Fruit fly (Drosophila melanogaster): ENCODE data around the gene Atg8b.
"Not testable (repeated sequence)": the region's sequence is repeated elsewhere in the genome, so short reads cannot be mapped to it uniquely, and the experiment has no call there.

The Atg8b gene

DNA sequence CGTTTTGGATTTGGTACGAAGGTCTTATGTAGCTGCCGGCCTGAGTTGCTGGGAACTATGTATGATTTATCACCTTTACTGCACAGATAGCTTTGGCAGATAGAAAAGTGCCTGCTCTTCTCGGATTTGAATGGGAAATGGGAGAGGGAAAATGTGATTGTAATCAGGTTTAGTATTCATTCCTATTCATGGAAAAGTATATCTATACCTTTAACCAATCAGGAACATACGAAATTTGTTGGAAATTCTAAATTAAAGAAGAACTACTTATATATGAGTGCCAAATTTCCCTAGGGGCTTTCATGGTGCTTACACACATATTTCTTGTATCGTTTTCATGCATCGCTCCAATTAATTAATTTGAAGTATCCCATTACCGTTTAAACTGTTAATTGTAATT lies at the start of gene Atg8b:
TSS of gene Atg8b (minus strand) at position 101 of the 400 bp plus-strand sequence.
- TF ChIP-seq usp (GFP tag; optimal IDR thresholded peaks at IDR 0.05): no peak
- no peak for TF ChIP-seq EcR (GFP tag; optimal IDR thresholded peaks at IDR 0.05)

DNA sequence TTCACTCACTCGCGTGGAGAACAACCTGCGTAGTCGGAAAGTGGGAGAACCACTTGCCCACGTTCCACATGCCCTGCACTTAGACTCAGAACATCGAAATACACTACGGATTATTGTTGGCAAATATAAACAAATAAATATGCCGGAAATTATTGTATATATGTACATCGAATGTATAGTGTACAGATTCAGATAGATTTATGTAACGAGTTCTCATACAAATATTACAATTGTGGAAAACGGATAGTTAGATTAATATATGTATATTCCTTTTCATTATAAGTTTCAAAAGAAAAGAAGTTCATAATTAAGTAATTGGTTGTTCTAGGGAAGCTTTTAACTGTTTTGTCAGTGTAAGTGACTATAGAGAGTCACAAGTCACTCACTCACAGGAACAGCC lies 49.7 kb upstream of the Atg8b start:
- TF ChIP-seq CG8478 (optimal IDR thresholded peaks at IDR 0.05) (no peak), usp (GFP tag; optimal IDR thresholded peaks at IDR 0.05) (no peak), psq (optimal IDR thresholded peaks at IDR 0.05) (no peak), Dll (optimal IDR thresholded peaks at IDR 0.05) (no peak), pan (optimal IDR thresholded peaks at IDR 0.05) (no peak), EcR (GFP tag; optimal IDR thresholded peaks at IDR 0.05) (no peak)

DNA sequence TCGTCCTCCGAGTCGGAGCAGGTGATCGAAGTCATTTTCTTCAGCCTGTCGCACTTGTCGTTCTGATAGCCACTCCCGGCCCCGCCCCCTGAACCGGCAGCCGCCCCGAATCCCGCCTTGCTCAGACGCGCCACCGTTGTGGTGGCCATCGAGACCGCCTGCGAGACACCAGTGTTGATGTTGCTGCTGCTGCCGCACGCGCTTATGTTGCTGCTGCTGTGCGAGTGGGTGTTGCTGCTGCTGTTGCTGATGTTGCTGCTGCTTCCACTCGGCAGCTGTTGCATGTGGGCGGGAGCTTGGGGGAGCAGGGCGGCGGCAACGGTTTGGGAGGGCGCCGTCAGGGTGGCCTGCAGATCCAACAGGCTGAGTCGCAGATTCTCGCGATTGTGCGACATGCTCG lies 49.0 kb upstream of the Atg8b start:
- TF ChIP-seq pan (optimal IDR thresholded peaks at IDR 0.05): no peak
- TF ChIP-seq usp (GFP tag; optimal IDR thresholded peaks at IDR 0.05): no peak
- TF ChIP-seq psq (optimal IDR thresholded peaks at IDR 0.05): no peak
- no peak for TF ChIP-seq Dll (optimal IDR thresholded peaks at IDR 0.05)
- TF ChIP-seq EcR (GFP tag; optimal IDR thresholded peaks at IDR 0.05): no peak

DNA sequence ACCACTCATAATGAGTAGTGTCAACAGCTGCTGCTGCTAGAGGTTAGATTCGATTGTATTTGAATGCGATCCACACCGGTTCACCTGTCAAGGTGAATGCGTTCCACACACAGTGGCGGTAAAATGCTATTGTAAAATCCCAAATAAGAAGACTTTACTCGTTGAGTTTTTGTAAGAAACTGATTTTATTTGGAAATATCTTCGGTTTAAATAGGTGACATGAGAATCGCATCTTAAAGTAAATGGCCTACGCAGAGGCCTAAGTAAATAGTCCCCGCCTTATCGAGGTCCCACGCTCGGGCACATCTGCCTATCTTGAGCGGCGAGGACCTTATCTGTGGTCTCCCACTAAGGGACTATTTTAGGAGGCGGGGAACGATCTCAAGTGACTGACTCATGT lies 38.2 kb upstream of the Atg8b start, which contains the start of gene TyrR:
TSS of gene TyrR (minus strand) at position 101 of the 400 bp plus-strand sequence.
- TF ChIP-seq EcR (GFP tag; optimal IDR thresholded peaks at IDR 0.05); CG8478 (optimal IDR thresholded peaks at IDR 0.05); psq (optimal IDR thresholded peaks at IDR 0.05): not testable (repeated sequence)

DNA sequence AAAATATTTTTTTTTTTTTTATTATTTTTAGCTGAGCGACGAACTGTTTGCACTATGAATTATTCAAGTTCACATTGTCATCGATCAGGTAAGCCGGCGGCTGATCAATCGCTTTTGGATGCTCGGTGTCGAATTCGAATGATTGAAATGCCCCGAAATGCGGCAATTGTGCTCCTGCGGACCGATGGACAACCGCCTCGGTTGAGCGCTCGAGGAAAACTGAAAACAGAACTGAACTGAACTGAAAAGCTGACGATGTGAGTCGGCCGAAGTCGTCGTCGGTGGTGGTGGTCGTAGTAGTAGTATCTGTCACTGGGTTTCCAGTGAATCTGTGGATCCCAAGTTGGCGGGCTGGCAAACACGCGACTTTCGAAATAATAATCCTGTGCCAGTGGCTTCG lies 37.4 kb upstream of the Atg8b start:
- TF ChIP-seq Dll (optimal IDR thresholded peaks at IDR 0.05) (no peak), pan (optimal IDR thresholded peaks at IDR 0.05) (no peak)

DNA sequence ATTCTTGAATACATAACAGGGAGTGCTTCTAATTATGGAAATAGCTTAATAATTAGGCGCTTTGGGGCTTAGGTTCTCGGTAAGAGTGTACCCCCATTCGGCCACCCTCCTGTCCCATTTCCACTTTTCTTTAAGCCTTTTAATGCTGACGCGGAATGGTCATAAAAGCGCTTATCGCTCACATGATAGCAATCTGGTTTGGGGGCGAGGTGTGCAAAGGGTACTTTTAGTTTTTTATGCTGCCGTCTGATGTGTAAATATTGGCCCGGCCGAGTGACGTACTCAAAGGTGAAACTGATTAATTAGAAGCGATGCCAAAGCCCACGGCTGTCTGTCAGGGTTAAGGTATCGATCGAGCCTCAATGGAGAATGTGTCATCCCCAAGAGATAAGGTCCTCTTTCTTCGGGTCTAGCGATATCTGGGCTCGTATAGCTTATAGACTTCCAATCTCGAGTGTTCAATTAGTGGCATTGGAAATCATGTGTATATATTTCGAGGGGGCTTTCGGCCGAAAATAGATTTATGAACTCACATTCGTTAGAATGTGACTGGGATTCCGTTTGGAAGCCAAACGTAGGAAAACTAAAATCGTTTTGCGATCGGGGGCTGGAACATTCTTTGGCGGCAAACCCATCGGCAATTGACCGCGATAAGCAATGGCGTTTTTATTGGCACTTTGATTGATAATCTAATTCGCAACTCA lies 35.1 kb upstream of the Atg8b start:
- TF ChIP-seq Dll (optimal IDR thresholded peaks at IDR 0.05): no peak
- no peak for TF ChIP-seq EcR (GFP tag; optimal IDR thresholded peaks at IDR 0.05)
- no peak for TF ChIP-seq psq (optimal IDR thresholded peaks at IDR 0.05)
- no peak for TF ChIP-seq CG8478 (optimal IDR thresholded peaks at IDR 0.05)
- no peak for TF ChIP-seq usp (GFP tag; optimal IDR thresholded peaks at IDR 0.05)
- TF ChIP-seq pan (optimal IDR thresholded peaks at IDR 0.05): no peak

DNA sequence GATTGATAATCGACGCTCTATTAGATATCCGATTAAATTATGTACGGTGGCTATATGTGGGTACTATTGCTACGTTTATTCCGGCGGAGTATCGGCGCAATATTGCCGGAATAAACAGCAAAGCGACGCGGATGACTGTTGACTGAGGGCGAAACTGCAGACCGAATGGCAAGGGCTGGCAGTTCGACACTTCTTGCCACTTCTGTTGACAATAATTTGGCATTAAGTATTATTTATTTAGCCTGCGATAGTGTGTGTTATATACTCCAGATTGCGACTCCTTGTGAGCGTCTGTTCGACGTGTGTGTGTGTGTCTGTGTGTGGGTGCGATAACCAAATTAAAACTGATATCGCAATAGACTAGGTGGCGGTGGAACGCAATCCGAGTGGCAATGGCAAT lies 34.0 kb upstream of the Atg8b start:
- no peak for TF ChIP-seq CG8478 (optimal IDR thresholded peaks at IDR 0.05)

DNA sequence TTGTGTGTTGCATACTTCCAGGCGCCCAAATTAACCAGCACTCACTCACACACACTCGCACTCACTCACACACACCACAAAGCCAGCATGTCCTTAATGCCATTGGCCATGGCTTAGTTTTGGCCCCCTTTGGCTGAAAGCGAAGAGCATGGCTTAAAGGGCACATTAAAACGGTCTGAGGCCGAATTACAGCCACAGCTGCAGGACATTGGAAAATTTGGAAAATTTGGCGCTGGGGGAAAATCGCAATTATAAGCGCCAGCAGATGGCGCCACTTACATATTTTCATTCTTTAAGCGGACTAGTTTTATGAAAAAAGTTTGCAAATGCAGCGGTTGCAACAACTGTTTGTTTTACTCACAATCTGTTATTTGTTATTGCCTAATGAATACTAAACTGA lies 17.7 kb upstream of the Atg8b start:
- TF ChIP-seq usp (GFP tag; optimal IDR thresholded peaks at IDR 0.05): no peak
- no peak for TF ChIP-seq CG8478 (optimal IDR thresholded peaks at IDR 0.05)
- TF ChIP-seq psq (optimal IDR thresholded peaks at IDR 0.05): no peak
- no peak for TF ChIP-seq Dll (optimal IDR thresholded peaks at IDR 0.05)
- no peak for TF ChIP-seq pan (optimal IDR thresholded peaks at IDR 0.05)
- no peak for TF ChIP-seq EcR (GFP tag; optimal IDR thresholded peaks at IDR 0.05)

DNA sequence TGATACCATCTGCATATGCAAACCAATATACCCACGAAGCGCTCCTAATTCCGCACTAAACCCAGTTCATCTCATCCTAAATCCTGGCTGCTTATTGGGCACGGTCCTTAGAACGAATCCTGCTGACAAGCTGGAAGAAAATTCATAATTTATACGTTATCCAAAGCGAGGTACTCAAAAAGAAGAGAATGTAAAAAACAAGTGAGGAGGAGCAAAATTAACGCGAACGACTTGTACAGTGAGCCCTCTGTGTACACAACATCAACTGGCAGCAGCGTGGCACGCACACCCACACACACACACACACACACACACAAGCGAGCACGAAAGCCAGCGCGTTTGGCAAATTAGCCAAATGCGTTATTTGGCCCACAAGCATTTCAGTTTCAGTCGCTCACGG lies 11.4 kb upstream of the Atg8b start, which contains the start of gene TyrRII:
TSS of gene TyrRII (plus strand) at position 301 of the 400 bp plus-strand sequence.
- TF ChIP-seq pan (optimal IDR thresholded peaks at IDR 0.05): no peak
- TF ChIP-seq CG8478 (optimal IDR thresholded peaks at IDR 0.05): no peak
- TF ChIP-seq Dll (optimal IDR thresholded peaks at IDR 0.05): no peak
- TF ChIP-seq EcR (GFP tag; optimal IDR thresholded peaks at IDR 0.05): no peak
- TF ChIP-seq usp (GFP tag; optimal IDR thresholded peaks at IDR 0.05): no peak
- TF ChIP-seq psq (optimal IDR thresholded peaks at IDR 0.05): no peak

DNA sequence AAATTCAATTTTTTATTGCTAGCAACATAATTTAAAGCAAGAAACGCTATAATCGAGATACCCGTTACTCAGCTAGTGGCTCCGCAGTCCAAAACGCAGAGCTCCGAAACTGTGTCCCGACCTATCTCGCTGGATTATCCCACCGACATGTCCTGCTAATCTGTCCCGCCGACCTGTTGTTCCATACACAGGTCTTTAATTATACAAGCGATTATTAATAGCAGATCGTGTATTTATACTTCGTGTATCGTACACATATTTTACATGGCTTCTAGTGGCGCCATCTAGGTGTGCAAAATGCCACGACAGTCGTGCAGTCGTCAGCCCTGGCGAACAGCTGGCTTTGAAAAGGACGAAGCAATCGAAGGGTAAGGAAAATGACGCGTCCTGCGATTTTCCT lies 8.4 kb upstream of the Atg8b start, which contains the start of gene CG14321:
TSS of gene CG14321 (plus strand) at position 338 of the 400 bp plus-strand sequence.
- TF ChIP-seq usp (GFP tag; optimal IDR thresholded peaks at IDR 0.05): no peak
- TF ChIP-seq CG8478 (optimal IDR thresholded peaks at IDR 0.05): no peak
- TF ChIP-seq EcR (GFP tag; optimal IDR thresholded peaks at IDR 0.05): no peak
- TF ChIP-seq psq (optimal IDR thresholded peaks at IDR 0.05): no peak
- no peak for TF ChIP-seq pan (optimal IDR thresholded peaks at IDR 0.05)
- TF ChIP-seq Dll (optimal IDR thresholded peaks at IDR 0.05): no peak

DNA sequence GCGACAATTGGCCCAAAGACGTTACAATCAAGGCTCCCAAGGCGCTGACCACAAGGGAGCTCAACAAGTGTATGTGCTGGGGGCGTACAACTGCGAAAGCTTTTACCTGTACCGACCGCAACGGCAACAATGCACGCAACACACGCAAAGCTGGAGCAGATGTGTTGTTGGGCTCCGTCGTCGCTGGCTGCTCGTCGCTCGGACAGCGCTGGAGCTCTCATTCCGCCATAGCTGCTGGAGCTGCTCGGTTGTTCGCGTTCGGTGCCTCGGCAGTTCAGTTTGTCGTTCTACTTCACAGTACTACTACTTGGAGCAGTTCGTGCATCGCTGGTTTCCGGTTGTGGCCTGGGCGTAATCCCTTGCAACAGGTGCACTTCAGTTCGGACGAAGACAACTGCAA lies 695 bp upstream of the Atg8b start, which contains the start of gene Lgr1:
TSS of gene Lgr1 (plus strand) at position 220 of the 400 bp plus-strand sequence.
- TF ChIP-seq EcR (GFP tag; optimal IDR thresholded peaks at IDR 0.05) (no peak), pan (optimal IDR thresholded peaks at IDR 0.05) (no peak), Dll (optimal IDR thresholded peaks at IDR 0.05) (no peak), usp (GFP tag; optimal IDR thresholded peaks at IDR 0.05) (no peak), CG8478 (optimal IDR thresholded peaks at IDR 0.05) (no peak), psq (optimal IDR thresholded peaks at IDR 0.05) (no peak)

DNA sequence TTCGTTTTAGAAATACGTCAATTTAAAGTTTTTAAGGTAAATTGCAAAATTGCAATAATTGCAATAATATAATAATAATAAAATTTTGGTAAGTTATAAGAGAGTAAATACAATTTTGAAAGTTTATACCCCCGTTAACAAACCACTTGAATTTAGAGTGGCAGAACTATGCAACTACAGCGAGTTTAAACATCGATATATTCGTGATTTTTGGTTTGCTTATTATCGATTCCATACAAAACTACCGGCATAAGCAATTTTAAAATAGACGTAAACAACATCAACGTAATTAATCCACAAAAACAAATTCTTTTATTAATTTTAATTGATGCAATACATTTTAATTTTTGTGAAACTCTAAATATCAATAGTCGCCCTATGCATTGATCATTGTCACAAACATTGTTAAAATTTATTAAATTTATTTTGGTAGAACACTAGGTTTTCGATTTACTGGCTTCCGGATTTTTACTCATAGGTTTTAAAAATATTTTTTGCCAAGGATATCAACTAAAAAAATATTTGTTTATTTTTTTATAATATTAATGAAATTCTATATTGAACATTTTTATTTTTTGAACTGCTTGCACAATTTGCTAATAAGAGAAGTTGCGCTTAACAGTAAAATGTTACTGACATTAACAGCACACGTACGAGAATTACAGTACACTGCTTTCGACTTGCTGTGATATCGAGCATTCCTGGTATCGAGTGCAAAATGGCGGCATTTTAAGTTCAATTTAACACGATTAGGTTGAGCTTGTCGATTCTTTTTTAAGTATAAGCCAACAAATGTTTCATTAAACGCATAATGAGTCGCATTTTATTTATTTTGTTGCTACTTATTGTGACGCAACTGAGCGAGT lies 5.9 kb downstream of the Atg8b start, which contains the start of gene Pxt:
TSS of gene Pxt (plus strand) at position 695 of the 866 bp plus-strand sequence.
- TF ChIP-seq pan (optimal IDR thresholded peaks at IDR 0.05) (no peak), CG8478 (optimal IDR thresholded peaks at IDR 0.05) (no peak), psq (optimal IDR thresholded peaks at IDR 0.05) (no peak)
